Fruit fly (Drosophila melanogaster) whole organism, embryonic: ENCODE data around the gene CG4586.
A peak's percentile ranks its signal among the peaks of the same experiment; 100 is the strongest.

Experiments used
- Atf-2 ChIP-seq: fragments of 200-800 bp; sonication (Bioruptor generic); optimal IDR thresholded peaks from 2 replicates; lab custom pipeline; 2016; ENCODE audit warnings: missing biosample characterization, missing genetic modification characterization
- CG1024 ChIP-seq: fragments of 200-800 bp; sonication (Bioruptor generic); IDR thresholded peaks from 2 replicates; pipeline ENCODE4 v1.3.6; 2022; ENCODE audit warnings: missing biosample characterization, missing genetic modification characterization
- CG10274 ChIP-seq: fragments of 200-800 bp; sonication (Bioruptor generic); optimal IDR thresholded peaks from 3 replicates; lab custom pipeline; 2017; ENCODE audit warnings: missing biosample characterization, mild to moderate bottlenecking, missing genetic modification characterization
- CG10654 ChIP-seq: fragments of 200-800 bp; sonication (Bioruptor generic); optimal IDR thresholded peaks from 2 replicates; lab custom pipeline; 2016; ENCODE audit warnings: missing biosample characterization, missing genetic modification characterization
- CG10959 ChIP-seq: fragments of 200-800 bp; sonication (Bioruptor generic); IDR thresholded peaks from 2 replicates; pipeline ENCODE4 v1.3.6; 2022; ENCODE audit warnings: missing biosample characterization, missing genetic modification characterization
- CG11093 ChIP-seq: fragments of 200-800 bp; sonication (Bioruptor generic); IDR thresholded peaks from 3 replicates; pipeline ENCODE4 v1.3.6; 2022; ENCODE audit warnings: missing biosample characterization, missing genetic modification characterization
- CG11696 ChIP-seq: fragments of 200-800 bp; sonication (Bioruptor generic); IDR thresholded peaks from 2 replicates; pipeline ENCODE4 v1.3.6; 2022; ENCODE audit warnings: missing biosample characterization, missing genetic modification characterization
- CG12071 ChIP-seq: fragments of 200-800 bp; sonication (Bioruptor generic); optimal IDR thresholded peaks from 3 replicates; lab custom pipeline; 2018; ENCODE audit warnings: missing biosample characterization, mild to moderate bottlenecking, missing genetic modification characterization
- CG12659 ChIP-seq: fragments of 200-800 bp; sonication (Bioruptor generic); optimal IDR thresholded peaks from 3 replicates; lab custom pipeline; 2017; ENCODE audit warnings: mild to moderate bottlenecking, missing biosample characterization, missing genetic modification reagents, missing genetic modification characterization
- CG14441 ChIP-seq: fragments of 200-800 bp; sonication (Bioruptor generic); IDR thresholded peaks from 2 replicates; pipeline ENCODE4 v1.3.6; 2022; ENCODE audit warnings: missing biosample characterization, missing genetic modification characterization
- CG14710 ChIP-seq: fragments of 200-800 bp; sonication (Bioruptor generic); optimal IDR thresholded peaks from 3 replicates; lab custom pipeline; 2019; ENCODE audit warnings: missing biosample characterization, mild to moderate bottlenecking, missing genetic modification characterization, moderate library complexity
- CG16779 ChIP-seq: fragments of 200-800 bp; sonication (Bioruptor generic); IDR thresholded peaks from 2 replicates; pipeline ENCODE4 v1.3.6; 2022; ENCODE audit warnings: missing biosample characterization, missing genetic modification characterization
- CG16863 ChIP-seq: fragments of 200-800 bp; sonication (Bioruptor generic); optimal IDR thresholded peaks from 3 replicates; lab custom pipeline; 2016; ENCODE audit warnings: missing biosample characterization, missing genetic modification characterization
- CG17359 ChIP-seq: fragments of 200-800 bp; sonication (Bioruptor generic); optimal IDR thresholded peaks from 3 replicates; lab custom pipeline; 2018; ENCODE audit warnings: missing biosample characterization, mild to moderate bottlenecking, missing genetic modification characterization, moderate library complexity
- CG17612 ChIP-seq: fragments of 200-800 bp; sonication (Bioruptor generic); IDR thresholded peaks from 2 replicates; pipeline ENCODE4 v1.3.6; 2022; ENCODE audit warnings: missing biosample characterization, missing genetic modification characterization
- CG2199 ChIP-seq: fragments of 200-800 bp; sonication (Bioruptor generic); IDR thresholded peaks from 3 replicates; pipeline ENCODE4 v1.3.6; 2022; ENCODE audit warnings: missing biosample characterization, missing genetic modification characterization
- CG2712 ChIP-seq: fragments of 200-800 bp; optimal IDR thresholded peaks from 3 replicates; lab custom pipeline; 2019; ENCODE audit warnings: missing biosample characterization, mild to moderate bottlenecking, missing genetic modification characterization, moderate library complexity
- CG3065 ChIP-seq: fragments of 200-800 bp; sonication (Bioruptor generic); optimal IDR thresholded peaks from 2 replicates; lab custom pipeline; 2016; ENCODE audit warnings: missing biosample characterization, missing genetic modification characterization
- CG3281 ChIP-seq: fragments of 200-800 bp; sonication (Bioruptor generic); optimal IDR thresholded peaks from 3 replicates; lab custom pipeline; 2017; ENCODE audit warnings: missing biosample characterization, mild to moderate bottlenecking, missing genetic modification characterization
- CG4360 ChIP-seq: fragments of 200-800 bp; sonication (Bioruptor generic); IDR thresholded peaks from 2 replicates; pipeline ENCODE4 v1.3.6; 2022; ENCODE audit warnings: missing biosample characterization, missing genetic modification characterization
- CG6254 ChIP-seq: fragments of 200-800 bp; sonication (Bioruptor generic); optimal IDR thresholded peaks from 3 replicates; lab custom pipeline; 2017; ENCODE audit warnings: mild to moderate bottlenecking, missing biosample characterization, missing genetic modification reagents, missing genetic modification characterization
- CG6689 ChIP-seq: fragments of 200-800 bp; sonication (Bioruptor generic); IDR thresholded peaks from 2 replicates; pipeline ENCODE4 v1.3.6; 2022; ENCODE audit warnings: missing biosample characterization, missing genetic modification characterization
- CG7786 ChIP-seq: fragments of 200-800 bp; sonication (Bioruptor generic); optimal IDR thresholded peaks from 2 replicates; lab custom pipeline; 2016; ENCODE audit warnings: missing biosample characterization, missing genetic modification characterization
- CG9437 ChIP-seq: fragments of 200-800 bp; sonication (Bioruptor generic); optimal IDR thresholded peaks from 2 replicates; lab custom pipeline; 2018; ENCODE audit warnings: missing biosample characterization, mild to moderate bottlenecking, missing genetic modification characterization
- Dip2 ChIP-seq: fragments of 200-800 bp; sonication (Bioruptor generic); IDR thresholded peaks from 2 replicates; pipeline ENCODE4 v1.3.6; 2022; ENCODE audit warnings: missing biosample characterization, missing genetic modification characterization
- Dip3 ChIP-seq: fragments of 200-800 bp; sonication (Bioruptor generic); optimal IDR thresholded peaks from 3 replicates; lab custom pipeline; 2016; ENCODE audit warnings: missing biosample characterization, missing genetic modification characterization
- E2f1 ChIP-seq: fragments of 200-800 bp; sonication (Bioruptor generic); IDR thresholded peaks from 2 replicates; pipeline ENCODE4 v1.3.6; 2022; ENCODE audit warnings: missing biosample characterization, missing genetic modification characterization
- H15 ChIP-seq: fragments of 200-800 bp; sonication (Bioruptor generic); IDR thresholded peaks from 3 replicates; pipeline ENCODE4 v1.3.6; 2022; ENCODE audit warnings: missing biosample characterization, missing genetic modification characterization
- MESR4 ChIP-seq: fragments of 200-800 bp; sonication (Bioruptor generic); optimal IDR thresholded peaks from 2 replicates; lab custom pipeline; 2018; ENCODE audit warnings: missing biosample characterization, mild to moderate bottlenecking, missing genetic modification characterization, moderate library complexity
- Nf-YB ChIP-seq: fragments of 200-800 bp; sonication (Bioruptor generic); optimal IDR thresholded peaks from 3 replicates; lab custom pipeline; 2019; ENCODE audit warnings: missing biosample characterization, mild to moderate bottlenecking, missing genetic modification characterization, moderate library complexity
- Pdp1 ChIP-seq, 2 experiments: fragments of 200-800 bp; sonication (Bioruptor generic); optimal IDR thresholded peaks; 3 replicates each; lab custom pipeline; 2016; ENCODE audit warnings: missing biosample characterization in 2 of 2, missing genetic modification characterization in 2 of 2, mild to moderate bottlenecking in 1 of 2, moderate library complexity in 1 of 2
- Six4 ChIP-seq: fragments of 200-800 bp; sonication (Bioruptor generic); optimal IDR thresholded peaks from 2 replicates; lab custom pipeline; 2016; ENCODE audit warnings: missing biosample characterization, missing genetic modification characterization
- Sry-δ ChIP-seq: fragments of 200-800 bp; sonication (Bioruptor generic); optimal IDR thresholded peaks from 2 replicates; lab custom pipeline; 2016; ENCODE audit warnings: missing biosample characterization, missing genetic modification characterization
- TFAM ChIP-seq: fragments of 200-800 bp; sonication (Bioruptor generic); optimal IDR thresholded peaks from 2 replicates; lab custom pipeline; 2017; ENCODE audit warnings: missing biosample characterization, missing genetic modification characterization, inconsistent platforms
- ash1 ChIP-seq: fragments of 200-800 bp; sonication (Bioruptor generic); optimal IDR thresholded peaks from 2 replicates; lab custom pipeline; 2018; ENCODE audit warnings: missing biosample characterization, mild to moderate bottlenecking, missing genetic modification characterization
- cato ChIP-seq: fragments of 200-800 bp; sonication (Bioruptor generic); optimal IDR thresholded peaks from 2 replicates; lab custom pipeline; 2016; ENCODE audit warnings: missing biosample characterization, missing genetic modification characterization, borderline replicate concordance
- crp ChIP-seq, 2 experiments: fragments of 200-800 bp; sonication (Bioruptor generic); optimal IDR thresholded peaks; 2 replicates in 1 of 2; 3 replicates in 1 of 2; lab custom pipeline; 2017; ENCODE audit warnings: missing biosample characterization in 2 of 2, missing genetic modification characterization in 2 of 2, mild to moderate bottlenecking in 1 of 2, moderate library complexity in 1 of 2
- dpn ChIP-seq, 2 experiments: fragments of 200-800 bp; sonication (Bioruptor generic); optimal IDR thresholded peaks; 3 replicates each; lab custom pipeline; 2016; ENCODE audit warnings: missing biosample characterization in 2 of 2, missing genetic modification characterization in 2 of 2
- fd64A ChIP-seq: fragments of 200-800 bp; sonication (Bioruptor generic); optimal IDR thresholded peaks from 3 replicates; lab custom pipeline; 2018; ENCODE audit warnings: missing biosample characterization, mild to moderate bottlenecking, missing genetic modification characterization
- gcm ChIP-seq: fragments of 200-800 bp; sonication (Bioruptor generic); optimal IDR thresholded peaks from 2 replicates; lab custom pipeline; 2019; ENCODE audit warnings: missing biosample characterization, mild to moderate bottlenecking, missing genetic modification characterization, moderate library complexity
- gro ChIP-seq: fragments of 200-800 bp; sonication (Bioruptor generic); optimal IDR thresholded peaks from 2 replicates; lab custom pipeline; 2016; ENCODE audit warnings: missing biosample characterization, missing genetic modification characterization
- lola ChIP-seq, 3 experiments: fragments of >200 bp in 2 of 3; fragments of 200-800 bp in 1 of 3; sonication (Bioruptor generic) in 1 of 3; optimal IDR thresholded peaks; 2 replicates each; lab custom pipeline; 2017 to 2019; ENCODE audit warnings: missing biosample characterization in 3 of 3, missing genetic modification characterization in 3 of 3, mild to moderate bottlenecking in 1 of 3, moderate library complexity in 1 of 3
- mld ChIP-seq: fragments of 200-800 bp; sonication (Bioruptor generic); IDR thresholded peaks from 3 replicates; pipeline ENCODE4 v1.3.6; 2022; ENCODE audit warnings: missing biosample characterization, missing genetic modification characterization; ENCODE audit not compliant: partially characterized antibody
- pros ChIP-seq: fragments of 200-800 bp; sonication (Bioruptor generic); optimal IDR thresholded peaks from 3 replicates; lab custom pipeline; 2019; ENCODE audit warnings: missing biosample characterization, mild to moderate bottlenecking, missing genetic modification characterization, moderate library complexity
- salm ChIP-seq: fragments of 200-800 bp; sonication (Bioruptor generic); optimal IDR thresholded peaks from 2 replicates; lab custom pipeline; 2018; ENCODE audit warnings: missing biosample characterization, mild to moderate bottlenecking, missing genetic modification characterization
- sens ChIP-seq: fragments of 200-800 bp; sonication (Bioruptor generic); peaks from one replicate; lab custom pipeline; 2016; ENCODE audit warnings: missing biosample characterization, missing genetic modification characterization
- sens-2 ChIP-seq: fragments of 200-800 bp; sonication (Bioruptor generic); IDR thresholded peaks from 2 replicates; pipeline ENCODE4 v1.3.6; 2022; ENCODE audit warnings: missing biosample characterization, missing genetic modification characterization
- stc ChIP-seq: fragments of 200-800 bp; sonication (Bioruptor generic); IDR thresholded peaks from 2 replicates; pipeline ENCODE4 v1.3.6; 2022; ENCODE audit warnings: missing biosample characterization, missing genetic modification characterization
- usp ChIP-seq: fragments of >200 bp; optimal IDR thresholded peaks from 2 replicates; lab custom pipeline; 2017; ENCODE audit warnings: missing biosample characterization, missing genetic modification characterization

CG4586 gene

DNA sequence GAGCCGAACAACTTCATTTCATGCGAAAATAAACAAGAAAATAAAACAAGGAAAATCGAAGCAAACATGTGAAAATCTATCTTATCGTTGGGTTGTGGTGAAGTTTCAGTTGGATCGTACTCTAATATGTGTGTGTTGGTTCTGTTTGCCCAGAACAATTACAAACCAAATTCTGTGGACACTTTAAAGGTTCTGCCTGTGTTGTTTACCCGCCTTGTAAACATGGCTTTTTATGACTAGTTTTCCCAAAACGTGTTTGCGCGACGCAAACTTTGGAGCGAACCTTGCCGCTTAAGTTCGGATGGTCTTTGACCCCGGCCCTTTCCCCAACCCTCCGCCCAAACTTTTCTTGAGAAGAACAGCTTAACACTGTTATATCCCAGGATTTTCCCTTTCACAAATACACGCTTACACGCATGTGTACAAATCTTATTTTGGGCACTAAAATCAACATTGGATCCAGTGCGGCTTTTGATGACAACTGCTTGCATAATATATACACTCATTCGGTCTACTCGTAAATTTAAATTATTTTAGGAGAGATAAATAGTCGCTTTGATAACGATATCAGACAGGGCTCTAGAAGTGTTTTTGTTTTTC lies 34.5 kb downstream of the CG4586 start (continued):
- peak; percentile 84 for TF ChIP-seq CG12659 (GFP tag; lab: Kevin White, UChicago)
- TF ChIP-seq lola (GFP tag; optimal IDR thresholded peaks at IDR 0.05; lab: Kevin White, UChicago), result peak in 1 of 3 experiments; percentile 83
- peak; percentile 47 to 70 for TF ChIP-seq dpn (GFP tag; optimal IDR thresholded peaks at IDR 0.05; lab: Kevin White, UChicago)
- TF ChIP-seq CG16863, result peak; percentile 90
- TF ChIP-seq TFAM, result peak; percentile 64
- TF ChIP-seq gcm (GFP tag; lab: Kevin White, UChicago), result peak; percentile 87
- TF ChIP-seq CG10959 (GFP tag; lab: Robert Waterston, UW), result peak; percentile 82
- peak; percentile 80 for TF ChIP-seq CG12071
- TF ChIP-seq CG14441, result peak; percentile 53; the same call in 1 of the 2 replicates
- TF ChIP-seq Nf-YB, result peak; percentile 74
- peak; percentile 83 for TF ChIP-seq CG17359
- TF ChIP-seq cato (GFP tag; lab: Kevin White, UChicago), result peak; percentile 51
- TF ChIP-seq CG2712 (tag; lab: Kevin White, UChicago), result peak; percentile 79
- TF ChIP-seq CG16779, result 0 out of 2 replicates have a peak, but pooled peaks have one; percentile 42
- TF ChIP-seq CG1024 (GFP tag; lab: Robert Waterston, UW), result peak; percentile 75
- TF ChIP-seq stc, result peak; percentile 57; the same call in 1 of the 2 replicates
- peak; percentile 76 for TF ChIP-seq CG10654 (GFP tag; lab: Kevin White, UChicago)
- TF ChIP-seq crp (GFP tag; optimal IDR thresholded peaks at IDR 0.05; lab: Kevin White, UChicago), result peak in 1 of 2 experiments; percentile 46
- TF ChIP-seq CG11093, result peak; percentile 72; the same call in 1 of the 3 replicates
- TF ChIP-seq gro, result peak; percentile 30
- peak; percentile 42; the same call in 1 of the 2 replicates for TF ChIP-seq CG17612 (GFP tag; lab: Robert Waterston, UW)
- TF ChIP-seq CG9437, result no peak
- TF ChIP-seq Pdp1 (GFP tag; optimal IDR thresholded peaks at IDR 0.05; lab: Kevin White, UChicago), result peak; percentile 64 to 76
- peak; percentile 66; the same call in 1 of the 2 replicates for TF ChIP-seq E2f1 (GFP tag; lab: Robert Waterston, UW)
- TF ChIP-seq mld (GFP tag; lab: Robert Waterston, UW), result no peak
- TF ChIP-seq CG4360 (GFP tag; lab: Robert Waterston, UW), result peak; percentile 62
- TF ChIP-seq pros (GFP tag; lab: Kevin White, UChicago), result peak; percentile 20
- TF ChIP-seq usp (GFP tag; lab: Kevin White, UChicago), result no peak
- peak; percentile 57 for TF ChIP-seq CG10274 (GFP tag; lab: Kevin White, UChicago)
- peak; percentile 44; the same call in 1 of the 2 replicates for TF ChIP-seq CG11696 (GFP tag; lab: Robert Waterston, UW)
- peak; percentile 54; the same call in 1 of the 3 replicates for TF ChIP-seq H15
- peak; percentile 70 for TF ChIP-seq CG3281
- TF ChIP-seq CG14710, result peak; percentile 92
- TF ChIP-seq MESR4 (GFP tag; lab: Kevin White, UChicago), result peak; percentile 24
- peak; percentile 95 for TF ChIP-seq fd64A (GFP tag; lab: Kevin White, UChicago)
- TF ChIP-seq Sry-δ (GFP tag; lab: Kevin White, UChicago), result peak; percentile 43
- peak; percentile 88 for TF ChIP-seq Atf-2
- TF ChIP-seq Dip3 (GFP tag; lab: Kevin White, UChicago), result peak; percentile 19
- peak; percentile 90 for TF ChIP-seq Six4
- peak; percentile 44 for TF ChIP-seq ash1 (GFP tag; lab: Kevin White, UChicago)
- peak; percentile 68 for TF ChIP-seq CG6689
- peak; percentile 73 for TF ChIP-seq CG7786 (GFP tag; lab: Kevin White, UChicago)
- TF ChIP-seq salm (tag; lab: Kevin White, UChicago), result peak; percentile 76
- TF ChIP-seq CG2199 (GFP tag; lab: Robert Waterston, UW), result peak; percentile 67; the same call in 1 of the 3 replicates
- TF ChIP-seq CG6254 (GFP tag; lab: Kevin White, UChicago), result peak; percentile 83
- peak; percentile 99 for TF ChIP-seq sens (GFP tag; lab: Kevin White, UChicago)
- peak; percentile 90 for TF ChIP-seq CG3065
- TF ChIP-seq sens-2 (GFP tag; lab: Robert Waterston, UW), result peak; percentile 68
- TF ChIP-seq Dip2 (GFP tag; lab: Robert Waterston, UW), result no peak
